Worm (Caenorhabditis elegans) whole organism, late embryonic: ENCODE data around the gene cmd-1.

Experiments used
- C08G9.2 ChIP-seq: sonication (generic microtip); optimal IDR thresholded peaks from 2 replicates; lab custom pipeline; 2016; ENCODE audit warnings: mild to moderate bottlenecking, missing genetic modification characterization, moderate library complexity, missing compliant biosample characterization
- C38D4.7 ChIP-seq: fragments of 200-800 bp; sonication (Bioruptor generic); optimal IDR thresholded peaks from 2 replicates; lab custom pipeline; 2018; ENCODE audit warnings: mild to moderate bottlenecking, missing genetic modification characterization, moderate library complexity, missing compliant biosample characterization
- F13H6.1 ChIP-seq: sonication (generic microtip); optimal IDR thresholded peaks from 2 replicates; lab custom pipeline; 2016; ENCODE audit warnings: missing genetic modification characterization, missing compliant biosample characterization
- K02D7.2 ChIP-seq: sonication (generic microtip); optimal IDR thresholded peaks from 2 replicates; lab custom pipeline; 2017; ENCODE audit warnings: mild to moderate bottlenecking, missing genetic modification characterization, missing compliant biosample characterization
- K09A11.1 ChIP-seq: sonication (generic microtip); optimal IDR thresholded peaks from 2 replicates; lab custom pipeline; 2017; ENCODE audit warnings: antibody characterized with exemption, mild to moderate bottlenecking, missing genetic modification characterization, missing compliant biosample characterization; ENCODE audit not compliant: insufficient read depth
- T23F11.4 ChIP-seq: fragments of 200-800 bp; sonication (Bioruptor generic); optimal IDR thresholded peaks from 2 replicates; lab custom pipeline; 2018; ENCODE audit warnings: mild to moderate bottlenecking, missing genetic modification characterization, missing compliant biosample characterization
- Y22D7AL.16 ChIP-seq: sonication (generic microtip); optimal IDR thresholded peaks from 2 replicates; lab custom pipeline; 2016; ENCODE audit warnings: missing genetic modification characterization, missing compliant biosample characterization
- ahr-1 ChIP-seq: sonication (generic microtip); optimal IDR thresholded peaks from 2 replicates; lab custom pipeline; 2016; ENCODE audit warnings: missing genetic modification characterization, missing compliant biosample characterization
- ceh-18 ChIP-seq: sonication (generic microtip); optimal IDR thresholded peaks from 2 replicates; lab custom pipeline; 2016; ENCODE audit warnings: missing genetic modification characterization, missing compliant biosample characterization
- ceh-19 ChIP-seq: fragments of 200-800 bp; sonication (Bioruptor generic); optimal IDR thresholded peaks from 2 replicates; lab custom pipeline; 2018; ENCODE audit warnings: mild to moderate bottlenecking, missing genetic modification characterization, missing compliant biosample characterization
- ceh-2 ChIP-seq: sonication (generic microtip); optimal IDR thresholded peaks from 2 replicates; lab custom pipeline; 2016; ENCODE audit warnings: missing genotype, missing genetic modification characterization, missing compliant biosample characterization
- ceh-22 ChIP-seq: sonication (generic microtip); optimal IDR thresholded peaks from 2 replicates; lab custom pipeline; 2017; ENCODE audit warnings: missing biosample characterization, missing genetic modification characterization
- ceh-24 ChIP-seq: sonication (generic microtip); optimal IDR thresholded peaks from 2 replicates; lab custom pipeline; 2016; ENCODE audit warnings: mild to moderate bottlenecking, missing genetic modification characterization, missing compliant biosample characterization
- ceh-30 ChIP-seq: fragments of 150-350 bp; optimal IDR thresholded peaks from 2 replicates; lab custom pipeline; 2014; ENCODE audit warnings: missing biosample characterization, missing genetic modification characterization
- ceh-31 ChIP-seq: sonication (generic microtip); optimal IDR thresholded peaks from 2 replicates; lab custom pipeline; 2016; ENCODE audit warnings: missing genetic modification characterization, missing compliant biosample characterization
- ceh-34 ChIP-seq: sonication (generic microtip); optimal IDR thresholded peaks from 2 replicates; lab custom pipeline; 2016; ENCODE audit warnings: mild to moderate bottlenecking, missing genetic modification characterization, missing compliant biosample characterization
- ceh-6 ChIP-seq: fragments of 200-800 bp; sonication (Bioruptor generic); optimal IDR thresholded peaks from 2 replicates; lab custom pipeline; 2018; ENCODE audit warnings: mild to moderate bottlenecking, missing genetic modification characterization, missing compliant biosample characterization
- ceh-9 ChIP-seq: sonication (generic microtip); optimal IDR thresholded peaks from 2 replicates; lab custom pipeline; 2016; ENCODE audit warnings: mild to moderate bottlenecking, missing genetic modification characterization, inconsistent platforms, missing compliant biosample characterization
- che-1 ChIP-seq: sonication (generic microtip); optimal IDR thresholded peaks from 2 replicates; lab custom pipeline; 2016; ENCODE audit warnings: mild to moderate bottlenecking, missing genetic modification characterization, missing compliant biosample characterization
- dmd-4 ChIP-seq: sonication (generic microtip); optimal IDR thresholded peaks from 2 replicates; lab custom pipeline; 2016; ENCODE audit warnings: borderline replicate concordance, missing genetic modification characterization, missing compliant biosample characterization
- dve-1 ChIP-seq: sonication (generic microtip); optimal IDR thresholded peaks from 2 replicates; lab custom pipeline; 2017; ENCODE audit warnings: antibody characterized with exemption, mild to moderate bottlenecking, missing genetic modification characterization, missing compliant biosample characterization
- elt-2 ChIP-seq: sonication (generic microtip); optimal IDR thresholded peaks from 2 replicates; lab custom pipeline; 2016; ENCODE audit warnings: missing genetic modification reagents, missing genetic modification characterization, missing compliant biosample characterization
- elt-4 ChIP-seq: sonication (generic microtip); optimal IDR thresholded peaks from 2 replicates; lab custom pipeline; 2016; ENCODE audit warnings: missing genetic modification characterization, missing compliant biosample characterization
- eyg-1 ChIP-seq: sonication (generic microtip); optimal IDR thresholded peaks from 2 replicates; lab custom pipeline; 2016; ENCODE audit warnings: missing genotype, missing genetic modification characterization, missing compliant biosample characterization
- fkh-6 ChIP-seq: sonication (generic microtip); optimal IDR thresholded peaks from 2 replicates; lab custom pipeline; 2016; ENCODE audit warnings: missing genetic modification characterization, missing compliant biosample characterization
- hlh-13 ChIP-seq: fragments of 200-800 bp; sonication (Bioruptor generic); optimal IDR thresholded peaks from 2 replicates; lab custom pipeline; 2018; ENCODE audit warnings: mild to moderate bottlenecking, missing genetic modification characterization, missing compliant biosample characterization
- hlh-30 ChIP-seq: sonication (generic microtip); optimal IDR thresholded peaks from 2 replicates; lab custom pipeline; 2017; ENCODE audit warnings: antibody characterized with exemption, missing genetic modification characterization, missing compliant biosample characterization; ENCODE audit not compliant: insufficient read depth
- hlh-6 ChIP-seq: sonication (generic microtip); optimal IDR thresholded peaks from 2 replicates; lab custom pipeline; 2016; ENCODE audit warnings: missing genotype, missing genetic modification characterization, missing compliant biosample characterization
- hlh-8 ChIP-seq: sonication (generic microtip); optimal IDR thresholded peaks from 2 replicates; lab custom pipeline; 2016; ENCODE audit warnings: missing genotype, missing genetic modification characterization, missing compliant biosample characterization
- lim-6 ChIP-seq: sonication (generic microtip); optimal IDR thresholded peaks from 2 replicates; lab custom pipeline; 2016; ENCODE audit warnings: missing genetic modification characterization, missing compliant biosample characterization
- lin-11 ChIP-seq: fragments of 200-800 bp; sonication (Bioruptor generic); optimal IDR thresholded peaks from 2 replicates; lab custom pipeline; 2018; ENCODE audit warnings: mild to moderate bottlenecking, missing genetic modification characterization, missing compliant biosample characterization
- madf-2 ChIP-seq: sonication (generic microtip); optimal IDR thresholded peaks from 2 replicates; lab custom pipeline; 2017; ENCODE audit warnings: missing genetic modification characterization, missing compliant biosample characterization
- nfya-1 ChIP-seq: sonication (generic microtip); optimal IDR thresholded peaks from 2 replicates; lab custom pipeline; 2017; ENCODE audit warnings: missing genetic modification characterization, mild to moderate bottlenecking, missing compliant biosample characterization, antibody characterized with exemption, moderate library complexity
- nhr-11 ChIP-seq: fragments of 150-350 bp; optimal IDR thresholded peaks from 2 replicates; lab custom pipeline; 2014; ENCODE audit warnings: missing biosample characterization, missing genetic modification characterization
- nhr-232 ChIP-seq: sonication (generic microtip); optimal IDR thresholded peaks from 2 replicates; lab custom pipeline; 2016; ENCODE audit warnings: missing genetic modification characterization, missing compliant biosample characterization
- npax-4 ChIP-seq: sonication (generic microtip); optimal IDR thresholded peaks from 2 replicates; lab custom pipeline; 2016; ENCODE audit warnings: missing genetic modification characterization, missing compliant biosample characterization
- pag-3 ChIP-seq: sonication (generic microtip); optimal IDR thresholded peaks from 2 replicates; lab custom pipeline; 2016; ENCODE audit warnings: missing compliant biosample characterization, missing genetic modification characterization, borderline replicate concordance
- pat-9 ChIP-seq: fragments of 200-800 bp; sonication (Bioruptor generic); optimal IDR thresholded peaks from 2 replicates; lab custom pipeline; 2018; ENCODE audit warnings: mild to moderate bottlenecking, missing genetic modification characterization, moderate library complexity, missing compliant biosample characterization
- pha-2 ChIP-seq: sonication (generic microtip); optimal IDR thresholded peaks from 2 replicates; lab custom pipeline; 2017; ENCODE audit warnings: mild to moderate bottlenecking, missing genetic modification characterization, missing compliant biosample characterization
- pha-4 ChIP-seq: fragments of 150-350 bp; optimal IDR thresholded peaks from 2 replicates; lab custom pipeline; 2018; ENCODE audit warnings: missing biosample characterization, missing genetic modification reagents, missing genetic modification characterization
- pros-1 ChIP-seq: fragments of 150-350 bp; optimal IDR thresholded peaks from 2 replicates; lab custom pipeline; 2014; ENCODE audit warnings: missing biosample characterization, missing genetic modification reagents, missing genetic modification characterization
- ref-2 ChIP-seq: sonication (generic microtip); optimal IDR thresholded peaks from 2 replicates; lab custom pipeline; 2016; ENCODE audit warnings: missing genetic modification characterization, missing compliant biosample characterization
- rnt-1 ChIP-seq: sonication (generic microtip); optimal IDR thresholded peaks from 2 replicates; lab custom pipeline; 2016; ENCODE audit warnings: missing genetic modification characterization, missing compliant biosample characterization
- sdc-2 ChIP-seq: sonication (generic microtip); optimal IDR thresholded peaks from 2 replicates; lab custom pipeline; 2016; ENCODE audit warnings: missing genotype, missing genetic modification characterization, missing compliant biosample characterization
- sox-4 ChIP-seq: sonication (generic microtip); optimal IDR thresholded peaks from 2 replicates; lab custom pipeline; 2017; ENCODE audit warnings: mild to moderate bottlenecking, missing genetic modification characterization, inconsistent platforms, missing compliant biosample characterization
- syd-9 ChIP-seq: sonication (generic microtip); optimal IDR thresholded peaks from 2 replicates; lab custom pipeline; 2016; ENCODE audit warnings: mild to moderate bottlenecking, missing genetic modification characterization, moderate library complexity, missing compliant biosample characterization
- ttx-3 ChIP-seq: sonication (generic microtip); optimal IDR thresholded peaks from 2 replicates; lab custom pipeline; 2016; ENCODE audit warnings: missing genetic modification reagents, missing genetic modification characterization, missing compliant biosample characterization
- unc-3 ChIP-seq, 2 experiments: fragments of 200-800 bp in 1 of 2; sonication (Bioruptor generic) in 1 of 2; sonication (generic microtip) in 1 of 2; conservative IDR thresholded peaks in 1 of 2; optimal IDR thresholded peaks in 1 of 2; 2 replicates each; pipeline versions ENCODE4 v1.3.6 to Lab custom; 2016 to 2022; ENCODE audit warnings: missing compliant biosample characterization in 2 of 2, missing genetic modification characterization in 2 of 2, missing genetic modification reagents in 1 of 2
- unc-42 ChIP-seq: sonication (generic microtip); optimal IDR thresholded peaks from 2 replicates; lab custom pipeline; 2016; ENCODE audit warnings: missing genotype, missing genetic modification characterization, missing compliant biosample characterization
- unc-55 ChIP-seq: sonication (generic microtip); optimal IDR thresholded peaks from 2 replicates; lab custom pipeline; 2017; ENCODE audit warnings: missing biosample characterization, missing genetic modification reagents, missing genetic modification characterization
- zip-5 ChIP-seq: sonication (generic microtip); optimal IDR thresholded peaks from 2 replicates; lab custom pipeline; 2016; ENCODE audit warnings: missing genetic modification characterization, missing compliant biosample characterization
- ztf-16 ChIP-seq: sonication (generic microtip); optimal IDR thresholded peaks from 2 replicates; lab custom pipeline; 2017; ENCODE audit warnings: missing genetic modification characterization, missing compliant biosample characterization

Gene cmd-1

DNA sequence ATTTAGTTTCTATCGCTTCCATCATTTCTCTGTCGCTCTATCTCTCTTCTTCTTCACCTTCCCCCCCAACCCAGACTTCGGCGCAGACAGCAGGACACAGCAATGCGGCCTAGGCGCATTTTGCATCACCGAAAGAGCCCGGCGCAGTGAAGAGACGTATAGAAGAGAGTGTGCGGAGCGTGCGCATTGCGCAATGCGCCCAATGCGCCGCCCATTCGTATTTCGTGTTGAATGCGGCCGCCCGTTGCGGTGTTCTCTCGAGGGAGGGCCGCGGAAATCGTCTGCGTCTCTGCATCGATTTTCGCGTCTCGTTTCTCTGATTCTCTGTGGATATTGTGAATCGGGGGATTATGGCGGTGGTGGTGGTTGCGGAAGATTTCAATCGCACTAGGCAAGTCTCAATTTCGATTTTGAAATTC is 4.7 kb upstream of the cmd-1 start:
- TF ChIP-seq nhr-11 (tag; lab: Kevin White, UChicago) (no peak), ahr-1 (tag; lab: Kevin White, UChicago) (no peak), eyg-1 (peak; percentile 86), ceh-18 (tag; lab: Kevin White, UChicago) (peak; percentile 99), K09A11.1 (peak; percentile 87), hlh-6 (peak; percentile 59), ztf-16 (tag; lab: Kevin White, UChicago) (peak; percentile 8), unc-42 (peak; percentile 97), che-1 (tag; lab: Kevin White, UChicago) (peak; percentile 63), npax-4 (tag; lab: Kevin White, UChicago) (no peak), syd-9 (tag; lab: Kevin White, UChicago) (peak; percentile 96), ttx-3 (tag; lab: Kevin White, UChicago) (peak; percentile 50), madf-2 (peak; percentile 29), ceh-2 (peak; percentile 79), sdc-2 (tag; lab: Kevin White, UChicago) (peak; percentile 78), pha-4 (tag; lab: Kevin White, UChicago) (no peak), ceh-24 (no peak), ceh-31 (tag; lab: Kevin White, UChicago) (peak; percentile 98), pros-1 (tag; lab: Kevin White, UChicago) (peak; percentile 94), dmd-4 (tag; lab: Kevin White, UChicago) (peak; percentile 61), ceh-9 (tag; lab: Kevin White, UChicago) (no peak), ref-2 (tag; lab: Kevin White, UChicago) (peak; percentile 98), ceh-34 (tag; lab: Kevin White, UChicago) (peak; percentile 99), C38D4.7 (GFP tag; lab: Kevin White, UChicago) (no peak), K02D7.2 (tag; lab: Kevin White, UChicago) (no peak), pag-3 (peak; percentile 76), lim-6 (tag; lab: Kevin White, UChicago) (peak; percentile 82), sox-4 (no peak), nhr-232 (peak; percentile 21), hlh-8 (tag; lab: Kevin White, UChicago) (peak; percentile 54), pha-2 (tag; lab: Kevin White, UChicago) (peak; percentile 64), unc-55 (peak; percentile 92), elt-2 (tag; lab: Kevin White, UChicago) (peak; percentile 77), ceh-6 (GFP tag; lab: Kevin White, UChicago) (peak; percentile 64), T23F11.4 (peak; percentile 88), Y22D7AL.16 (tag; lab: Kevin White, UChicago) (peak; percentile 12), nfya-1 (tag; lab: Kevin White, UChicago) (peak; percentile 97), zip-5 (peak; percentile 17), ceh-22 (tag; lab: Kevin White, UChicago) (peak; percentile 15), pat-9 (peak; percentile 57), fkh-6 (tag; lab: Kevin White, UChicago) (peak; percentile 22), elt-4 (tag; lab: Kevin White, UChicago) (no peak), hlh-13 (GFP tag; lab: Kevin White, UChicago) (peak; percentile 25), F13H6.1 (peak; percentile 93), C08G9.2 (tag; lab: Kevin White, UChicago) (peak; percentile 59), ceh-30 (peak; percentile 85), ceh-19 (GFP tag; lab: Kevin White, UChicago) (peak; percentile 68), lin-11 (tag; lab: Kevin White, UChicago) (peak; percentile 4), dve-1 (tag; lab: Kevin White, UChicago) (peak; percentile 92), rnt-1 (tag; lab: Kevin White, UChicago) (peak; percentile 99), hlh-30 (tag; lab: Kevin White, UChicago) (peak; percentile 85), unc-3 (GFP tag; conservative IDR thresholded peaks at IDR 0.05; lab: Robert Waterston, UW) (peak; percentile 75; the same call in 1 of the 2 replicates), unc-3 (tag; optimal IDR thresholded peaks at IDR 0.05; lab: Kevin White, UChicago) (peak; percentile 95)
